Worm (Caenorhabditis elegans) whole organism, L4/young adult: ENCODE results near the gene alx-1.

Experiments
- W03F9.2 ChIP-seq: fragments of 150-350 bp; optimal IDR thresholded peaks from 2 replicates; lab custom pipeline; 2014; ENCODE audit warnings: missing biosample characterization, missing genetic modification characterization
- him-1 ChIP-seq: sonication (generic microtip); optimal IDR thresholded peaks from 2 replicates; lab custom pipeline; 2016; ENCODE audit warnings: missing genotype, missing genetic modification reagents, missing genetic modification characterization, missing compliant biosample characterization

- no peak for TF ChIP-seq W03F9.2 (tag; lab: Kevin White, UChicago)
- no peak for TF ChIP-seq him-1 (tag; lab: Kevin White, UChicago)
Observed at ce11 chrIII:9928777-9929176, 28.4 kb upstream of the alx-1 start, which contains the start of gene ttr-1.
